Worm (Caenorhabditis elegans): Measurements from ENCODE around the gene ZK673.11.

DNA sequence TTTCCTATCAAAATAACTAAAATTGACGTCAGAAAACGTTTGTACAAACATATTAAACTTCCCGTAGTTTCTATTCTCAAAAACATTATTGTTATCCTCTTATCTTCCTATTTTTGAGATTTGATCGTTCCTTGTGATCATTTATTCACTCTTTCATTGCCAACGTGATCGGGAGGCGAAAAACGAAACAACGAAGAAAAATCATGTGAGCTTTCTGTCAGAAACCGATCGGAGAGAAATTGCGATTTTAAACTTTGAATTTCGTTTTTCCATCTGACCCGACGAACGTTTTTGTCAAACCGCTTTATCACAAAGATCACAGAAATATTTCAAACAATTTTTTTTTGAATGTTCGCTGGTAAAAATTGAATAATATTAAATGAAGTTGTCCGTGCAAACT, 10.8 kb upstream of the ZK673.11 start:
- TF ChIP-seq nhr-6 (tag; optimal IDR thresholded peaks at IDR 0.05): no peak
- TF ChIP-seq ama-1 (optimal IDR thresholded peaks at IDR 0.05): peak; percentile 69
- TF ChIP-seq gei-8 (GFP tag; optimal IDR thresholded peaks at IDR 0.05): no peak
- TF ChIP-seq nhr-42 (GFP tag; IDR thresholded peaks at IDR 0.05): no peak
- TF ChIP-seq unc-62 (GFP tag; optimal IDR thresholded peaks at IDR 0.05 in 1 of 2): peak in 1 of 2 experiments; percentile 97
- no peak for TF ChIP-seq unc-62 (tag; optimal IDR thresholded peaks at IDR 0.05)
- TF ChIP-seq pha-4 (GFP tag; IDR thresholded peaks at IDR 0.05): no peak
- no peak for TF ChIP-seq pha-4 (tag; optimal IDR thresholded peaks at IDR 0.05)
- no peak for TF ChIP-seq nhr-10 (tag; optimal IDR thresholded peaks at IDR 0.05)
